Worm (Caenorhabditis elegans) whole organism, mixed stage, embryonic: ENCODE measurements around the gene T26E4.7.

ENCODE experiments used
- M03D4.4 ChIP-seq: sonication (generic microtip); optimal IDR thresholded peaks from 2 replicates; lab custom pipeline; 2017; ENCODE audit warnings: mild to moderate bottlenecking, missing genetic modification characterization, missing compliant biosample characterization
- bed-3 ChIP-seq: fragments of 200-800 bp; sonication (Bioruptor generic); optimal IDR thresholded peaks from 3 replicates; lab custom pipeline; 2018; ENCODE audit warnings: mild to moderate bottlenecking, missing genetic modification characterization, moderate library complexity, missing compliant biosample characterization
- blmp-1 ChIP-seq: fragments of 150-350 bp; optimal IDR thresholded peaks from 2 replicates; lab custom pipeline; 2014; ENCODE audit warnings: missing biosample characterization, missing genetic modification characterization
- ceh-39 ChIP-seq: fragments of 150-350 bp; optimal IDR thresholded peaks from 2 replicates; lab custom pipeline; 2014; ENCODE audit warnings: missing biosample characterization, missing genetic modification characterization
- ceh-43 ChIP-seq: fragments of 200-800 bp; sonication (Bioruptor generic); optimal IDR thresholded peaks from 2 replicates; lab custom pipeline; 2018; ENCODE audit warnings: mild to moderate bottlenecking, missing genetic modification characterization, moderate library complexity, missing compliant biosample characterization
- ceh-83 ChIP-seq: fragments of 200-800 bp; sonication (Bioruptor generic); optimal IDR thresholded peaks from 2 replicates; lab custom pipeline; 2018; ENCODE audit warnings: mild to moderate bottlenecking, missing genetic modification characterization, missing compliant biosample characterization
- ces-1 ChIP-seq: fragments of 150-350 bp; optimal IDR thresholded peaks from 2 replicates; lab custom pipeline; 2014; ENCODE audit warnings: missing biosample characterization, missing genetic modification reagents, missing genetic modification characterization
- cnd-1 ChIP-seq: fragments of 200-800 bp; sonication (Bioruptor generic); optimal IDR thresholded peaks from 2 replicates; lab custom pipeline; 2018; ENCODE audit warnings: mild to moderate bottlenecking, missing genetic modification characterization, missing compliant biosample characterization
- drap-1 ChIP-seq: fragments of 200-800 bp; sonication (Bioruptor generic); optimal IDR thresholded peaks from 3 replicates; lab custom pipeline; 2018; ENCODE audit warnings: mild to moderate bottlenecking, missing genetic modification characterization, missing compliant biosample characterization
- elt-1 ChIP-seq: sonication (generic microtip); optimal IDR thresholded peaks from 2 replicates; lab custom pipeline; 2017; ENCODE audit warnings: missing genetic modification characterization, mild to moderate bottlenecking, missing compliant biosample characterization, antibody characterized with exemption, moderate library complexity, borderline replicate concordance; ENCODE audit not compliant: insufficient read depth
- elt-3 ChIP-seq: fragments of 150-350 bp; optimal IDR thresholded peaks from 2 replicates; lab custom pipeline; 2014; ENCODE audit warnings: missing biosample characterization, missing genetic modification characterization
- flh-1 ChIP-seq: fragments of 200-800 bp; sonication (Bioruptor generic); optimal IDR thresholded peaks from 2 replicates; lab custom pipeline; 2018; ENCODE audit warnings: mild to moderate bottlenecking, missing genetic modification characterization, moderate library complexity, missing compliant biosample characterization
- ham-2 ChIP-seq: fragments of 200-800 bp; sonication (Bioruptor generic); optimal IDR thresholded peaks from 2 replicates; lab custom pipeline; 2018; ENCODE audit warnings: mild to moderate bottlenecking, missing genetic modification characterization, missing compliant biosample characterization
- hlh-1 ChIP-seq: fragments of 150-350 bp; optimal IDR thresholded peaks from 2 replicates; lab custom pipeline; 2014; ENCODE audit warnings: missing biosample characterization, missing genetic modification reagents, missing genetic modification characterization
- lin-13 ChIP-seq: fragments of 150-350 bp; optimal IDR thresholded peaks from 2 replicates; lab custom pipeline; 2014; ENCODE audit warnings: missing biosample characterization, missing genetic modification characterization
- lin-32 ChIP-seq: fragments of 200-800 bp; sonication (Bioruptor generic); optimal IDR thresholded peaks from 2 replicates; lab custom pipeline; 2018; ENCODE audit warnings: mild to moderate bottlenecking, missing genetic modification characterization, missing compliant biosample characterization
- lsy-2 ChIP-seq: fragments of 150-350 bp; optimal IDR thresholded peaks from 2 replicates; lab custom pipeline; 2014; ENCODE audit warnings: missing biosample characterization, missing genetic modification characterization
- mab-5 ChIP-seq: fragments of 150-350 bp; optimal IDR thresholded peaks from 2 replicates; lab custom pipeline; 2014; ENCODE audit warnings: missing biosample characterization, missing genetic modification characterization
- mep-1 ChIP-seq: fragments of 150-350 bp; optimal IDR thresholded peaks from 2 replicates; lab custom pipeline; 2017; ENCODE audit warnings: missing biosample characterization, missing genetic modification reagents, missing genetic modification characterization, inconsistent platforms
- mls-2 ChIP-seq: sonication (generic microtip); optimal IDR thresholded peaks from 2 replicates; lab custom pipeline; 2016; ENCODE audit warnings: mild to moderate bottlenecking, missing genetic modification characterization, moderate library complexity, missing compliant biosample characterization
- nhr-12 ChIP-seq: fragments of 150-350 bp; optimal IDR thresholded peaks from 2 replicates; lab custom pipeline; 2014; ENCODE audit warnings: missing biosample characterization, missing genetic modification characterization
- nhr-2 ChIP-seq: fragments of 150-350 bp; optimal IDR thresholded peaks from 2 replicates; lab custom pipeline; 2014; ENCODE audit warnings: missing biosample characterization, missing genetic modification characterization
- nhr-237 ChIP-seq: fragments of 150-350 bp; optimal IDR thresholded peaks from 2 replicates; lab custom pipeline; 2014; ENCODE audit warnings: missing biosample characterization, missing genetic modification characterization
- nhr-28 ChIP-seq: fragments of 150-350 bp; optimal IDR thresholded peaks from 2 replicates; lab custom pipeline; 2014; ENCODE audit warnings: missing biosample characterization, missing genetic modification characterization
- nhr-76 ChIP-seq: sonication (generic microtip); optimal IDR thresholded peaks from 2 replicates; lab custom pipeline; 2017; ENCODE audit warnings: missing biosample characterization, missing genetic modification characterization
- pha-4 ChIP-seq: fragments of 150-350 bp; optimal IDR thresholded peaks from 2 replicates; lab custom pipeline; 2018; ENCODE audit warnings: missing biosample characterization, missing genetic modification reagents, missing genetic modification characterization
- sem-2 ChIP-seq: fragments of 200-800 bp; sonication (Bioruptor generic); optimal IDR thresholded peaks from 2 replicates; lab custom pipeline; 2018; ENCODE audit warnings: mild to moderate bottlenecking, missing genetic modification characterization, missing compliant biosample characterization
- snpc-4 ChIP-seq: fragments of 150-350 bp; optimal IDR thresholded peaks from 2 replicates; lab custom pipeline; 2014; ENCODE audit warnings: missing biosample characterization, missing genetic modification characterization
- sptf-1 ChIP-seq: sonication (generic microtip); optimal IDR thresholded peaks from 2 replicates; lab custom pipeline; 2017; ENCODE audit warnings: mild to moderate bottlenecking, missing genetic modification characterization, moderate library complexity, missing compliant biosample characterization
- tbx-8 ChIP-seq: fragments of 200-800 bp; sonication (Bioruptor generic); optimal IDR thresholded peaks from 2 replicates; lab custom pipeline; 2018; ENCODE audit warnings: mild to moderate bottlenecking, missing genetic modification characterization, moderate library complexity, missing compliant biosample characterization
- unc-120 ChIP-seq: sonication (generic microtip); optimal IDR thresholded peaks from 2 replicates; lab custom pipeline; 2017; ENCODE audit warnings: missing genetic modification characterization, missing compliant biosample characterization; ENCODE audit not compliant: poor library complexity, severe bottlenecking
- unc-39 ChIP-seq: fragments of 150-350 bp; optimal IDR thresholded peaks from 2 replicates; lab custom pipeline; 2014; ENCODE audit warnings: missing biosample characterization, missing genetic modification characterization
- unc-62 ChIP-seq: fragments of 150-350 bp; optimal IDR thresholded peaks from 2 replicates; lab custom pipeline; 2014; ENCODE audit warnings: missing biosample characterization, missing genetic modification reagents, missing genetic modification characterization
- zip-8 ChIP-seq: fragments of 150-350 bp; optimal IDR thresholded peaks from 2 replicates; lab custom pipeline; 2014; ENCODE audit warnings: missing biosample characterization, missing genetic modification characterization
- ztf-11 ChIP-seq: fragments of 150-350 bp; optimal IDR thresholded peaks from 2 replicates; lab custom pipeline; 2014; ENCODE audit warnings: missing biosample characterization, missing genetic modification characterization

The T26E4.7 gene

ce11 chrV:15758449-15758848, 34.9 kb upstream of the T26E4.7 start, which contains the start of gene str-9:
Gene str-9 (plus strand): TSS chrV:15758749.
- no peak for TF ChIP-seq mls-2 (tag; lab: Kevin White, UChicago)
- no peak for TF ChIP-seq nhr-237 (tag; lab: Kevin White, UChicago)
- no peak for TF ChIP-seq drap-1 (GFP tag; lab: Kevin White, UChicago)
- no peak for TF ChIP-seq ztf-11 (tag; lab: Kevin White, UChicago)
- no peak for TF ChIP-seq lin-32
- no peak for TF ChIP-seq ham-2 (GFP tag; lab: Kevin White, UChicago)
- TF ChIP-seq sptf-1 (tag; lab: Kevin White, UChicago), result no peak
- no peak for TF ChIP-seq snpc-4
- TF ChIP-seq unc-120 (tag; lab: Kevin White, UChicago), result no peak
- TF ChIP-seq bed-3, result no peak
- no peak for TF ChIP-seq M03D4.4
- no peak for TF ChIP-seq ceh-83 (GFP tag; lab: Kevin White, UChicago)
- TF ChIP-seq blmp-1 (tag; lab: Kevin White, UChicago), result no peak
- TF ChIP-seq nhr-12 (tag; lab: Kevin White, UChicago), result no peak
- TF ChIP-seq flh-1, result no peak
- TF ChIP-seq lin-13 (tag; lab: Kevin White, UChicago), result no peak
- no peak for TF ChIP-seq ceh-43 (GFP tag; lab: Kevin White, UChicago)
- TF ChIP-seq nhr-2 (tag; lab: Kevin White, UChicago), result no peak
- TF ChIP-seq, all 35 proteins: peak for 0

- peak; percentile 11 for TF ChIP-seq elt-1 (tag; lab: Kevin White, UChicago)
- TF ChIP-seq sem-2, result no peak
- peak; percentile 85 for TF ChIP-seq lin-13 (tag; lab: Kevin White, UChicago)
- TF ChIP-seq ceh-39 (tag; lab: Kevin White, UChicago), result peak; percentile 43
- TF ChIP-seq unc-62 (GFP tag; lab: Kevin White, UChicago), result no peak
- peak; percentile 62 for TF ChIP-seq mab-5 (tag; lab: Kevin White, UChicago)
- TF ChIP-seq drap-1 (GFP tag; lab: Kevin White, UChicago), result peak; percentile 79
- TF ChIP-seq pha-4 (tag; lab: Kevin White, UChicago), result peak; percentile 48
- TF ChIP-seq ham-2 (GFP tag; lab: Kevin White, UChicago), result no peak
- TF ChIP-seq hlh-1, result peak; percentile 23
- TF ChIP-seq nhr-2 (tag; lab: Kevin White, UChicago), result no peak
- peak; percentile 77 for TF ChIP-seq lsy-2 (tag; lab: Kevin White, UChicago)
- no peak for TF ChIP-seq unc-120 (tag; lab: Kevin White, UChicago)
- no peak for TF ChIP-seq nhr-76 (tag; lab: Kevin White, UChicago)
- TF ChIP-seq unc-39 (tag; lab: Kevin White, UChicago), result no peak
- no peak for TF ChIP-seq ceh-83 (GFP tag; lab: Kevin White, UChicago)
- no peak for TF ChIP-seq blmp-1 (tag; lab: Kevin White, UChicago)
- TF ChIP-seq nhr-28 (tag; lab: Kevin White, UChicago), result no peak
- peak; percentile 82 for TF ChIP-seq nhr-237 (tag; lab: Kevin White, UChicago)
- TF ChIP-seq sptf-1 (tag; lab: Kevin White, UChicago), result peak; percentile 74
- TF ChIP-seq ces-1, result peak; percentile 67
- TF ChIP-seq mep-1, result peak; percentile 91
- TF ChIP-seq cnd-1 (tag; lab: Kevin White, UChicago), result no peak
- TF ChIP-seq M03D4.4, result peak; percentile 46
Observed at ce11 chrV:15766122-15766594, 27.2 kb upstream of the T26E4.7 start, which contains the start of the genes haf-3 and F57A10.2. Gene haf-3 (minus strand): TSS chrV:15766172. Gene F57A10.2 (plus strand): TSS chrV:15766575.

ce11 chrV:15769072-15769471, 24.3 kb upstream of the T26E4.7 start, which contains the start of gene F57A10.4:
Gene F57A10.4 (plus strand): TSS chrV:15769438.
- TF ChIP-seq blmp-1 (tag; lab: Kevin White, UChicago) (no peak), drap-1 (GFP tag; lab: Kevin White, UChicago) (no peak)

DNA sequence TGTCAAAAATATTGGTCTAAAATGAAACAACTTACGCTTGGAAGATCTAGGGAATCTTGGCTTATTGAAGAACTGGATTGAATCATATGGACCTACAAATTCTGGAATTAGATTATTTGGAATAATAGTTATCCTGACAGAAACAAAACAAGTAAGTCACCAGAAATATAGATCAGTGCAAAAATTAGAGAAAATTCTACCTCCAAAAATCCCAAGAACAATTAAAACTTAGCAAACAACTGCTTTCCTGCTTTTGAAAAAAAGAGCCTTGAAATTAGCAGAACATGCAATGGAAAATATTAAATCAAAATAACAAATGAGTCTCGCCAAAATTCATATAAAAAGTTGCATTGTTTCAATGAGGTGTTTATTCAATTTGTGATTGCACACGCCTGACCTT, 20.2 kb upstream of the T26E4.7 start, which contains the start of gene nhr-60:
Gene nhr-60, minus strand, starts transcription at position 101 of the 400 bp plus-strand sequence.
- TF ChIP-seq nhr-12 (tag; lab: Kevin White, UChicago), result no peak
- no peak for TF ChIP-seq blmp-1 (tag; lab: Kevin White, UChicago)
- no peak for TF ChIP-seq snpc-4
- no peak for TF ChIP-seq lin-13 (tag; lab: Kevin White, UChicago)
- TF ChIP-seq zip-8 (tag; lab: Kevin White, UChicago), result no peak
- TF ChIP-seq tbx-8 (GFP tag; lab: Kevin White, UChicago), result no peak
- TF ChIP-seq elt-1 (tag; lab: Kevin White, UChicago), result no peak
- no peak for TF ChIP-seq unc-39 (tag; lab: Kevin White, UChicago)
- TF ChIP-seq unc-120 (tag; lab: Kevin White, UChicago), result no peak
- TF ChIP-seq bed-3, result no peak
- TF ChIP-seq lin-32, result no peak
- TF ChIP-seq elt-3, result no peak
- TF ChIP-seq M03D4.4, result no peak
- TF ChIP-seq drap-1 (GFP tag; lab: Kevin White, UChicago), result no peak
- no peak for TF ChIP-seq mls-2 (tag; lab: Kevin White, UChicago)
- TF ChIP-seq lsy-2 (tag; lab: Kevin White, UChicago), result no peak
- no peak for TF ChIP-seq ces-1
- TF ChIP-seq, all 35 proteins: peak for 0
